Worm (Caenorhabditis elegans) whole organism, L1 larva: ENCODE data around the gene rde-11.

Experiments used
- C04F5.9 ChIP-seq: sonication (generic microtip); optimal IDR thresholded peaks from 2 replicates; lab custom pipeline; 2016; ENCODE audit warnings: missing genetic modification characterization, missing compliant biosample characterization
- C16A3.4 ChIP-seq: fragments of 150-350 bp; optimal IDR thresholded peaks from 2 replicates; lab custom pipeline; 2014; ENCODE audit warnings: missing biosample characterization, missing genetic modification characterization
- Y116A8C.19 ChIP-seq: sonication (generic microtip); optimal IDR thresholded peaks from 2 replicates; lab custom pipeline; 2016; ENCODE audit warnings: missing compliant biosample characterization, missing genetic modification characterization, borderline replicate concordance
- aha-1 ChIP-seq: fragments of 150-350 bp; optimal IDR thresholded peaks from 2 replicates; lab custom pipeline; 2014; ENCODE audit warnings: missing biosample characterization, missing genetic modification characterization
- alr-1 ChIP-seq: fragments of 200-800 bp; sonication (Bioruptor generic); optimal IDR thresholded peaks from 2 replicates; lab custom pipeline; 2018; ENCODE audit warnings: borderline replicate concordance, mild to moderate bottlenecking, missing genetic modification characterization, missing compliant biosample characterization
- aly-2 ChIP-seq: fragments of 150-350 bp; optimal IDR thresholded peaks from 2 replicates; lab custom pipeline; 2014; ENCODE audit warnings: missing biosample characterization, missing genetic modification characterization
- blmp-1 ChIP-seq: fragments of 150-350 bp; optimal IDR thresholded peaks from 2 replicates; lab custom pipeline; 2014; ENCODE audit warnings: missing biosample characterization, missing genetic modification characterization
- ceh-63 ChIP-seq: fragments of 200-800 bp; sonication (Bioruptor generic); optimal IDR thresholded peaks from 2 replicates; lab custom pipeline; 2018; ENCODE audit warnings: mild to moderate bottlenecking, missing genetic modification characterization, missing compliant biosample characterization
- ceh-8 ChIP-seq: fragments of 200-800 bp; sonication (Bioruptor generic); optimal IDR thresholded peaks from 2 replicates; lab custom pipeline; 2018; ENCODE audit warnings: mild to moderate bottlenecking, missing genetic modification characterization, moderate library complexity, missing compliant biosample characterization
- ceh-90 ChIP-seq: sonication (generic microtip); optimal IDR thresholded peaks from 2 replicates; lab custom pipeline; 2016; ENCODE audit warnings: missing genetic modification characterization, missing compliant biosample characterization
- ces-1 ChIP-seq: fragments of 150-350 bp; optimal IDR thresholded peaks from 2 replicates; lab custom pipeline; 2014; ENCODE audit warnings: missing biosample characterization, missing genetic modification reagents, missing genetic modification characterization
- dpl-1 ChIP-seq, 3 experiments: fragments of 150-350 bp in 2 of 3; sonication (generic microtip) in 1 of 3; optimal IDR thresholded peaks; 2 replicates each; lab custom pipeline; 2014 to 2017; ENCODE audit warnings: missing biosample characterization in 3 of 3, missing genetic modification characterization in 3 of 3, missing genetic modification reagents in 3 of 3
- efl-1 ChIP-seq, 4 experiments: fragments of 150-350 bp; optimal IDR thresholded peaks in 3 of 4; peaks in 1 of 4; 1 replicate in 1 of 4; 2 replicates in 3 of 4; lab custom pipeline; 2014; ENCODE audit warnings: missing biosample characterization in 2 of 4, missing genetic modification characterization in 2 of 4, missing genetic modification reagents in 2 of 4
- efl-3 ChIP-seq: fragments of 200-800 bp; sonication (Bioruptor generic); optimal IDR thresholded peaks from 2 replicates; lab custom pipeline; 2018; ENCODE audit warnings: mild to moderate bottlenecking, missing genetic modification characterization, missing compliant biosample characterization
- egl-13 ChIP-seq: sonication (generic microtip); optimal IDR thresholded peaks from 2 replicates; lab custom pipeline; 2016; ENCODE audit warnings: missing genotype, missing genetic modification reagents, missing genetic modification characterization, missing compliant biosample characterization
- elt-2 ChIP-seq: sonication (generic microtip); optimal IDR thresholded peaks from 2 replicates; lab custom pipeline; 2016; ENCODE audit warnings: missing genetic modification characterization, mild to moderate bottlenecking, inconsistent platforms, missing compliant biosample characterization, missing genetic modification reagents
- elt-3 ChIP-seq, 6 experiments: fragments of 150-350 bp in 1 of 6; sonication (generic microtip); optimal IDR thresholded peaks; 2 replicates each; lab custom pipeline; 2017 to 2018; ENCODE audit warnings: missing biosample characterization in 6 of 6, missing genetic modification characterization in 6 of 6, inconsistent platforms in 1 of 6
- ets-5 ChIP-seq: fragments of 200-800 bp; sonication (Bioruptor generic); IDR thresholded peaks from 2 replicates; pipeline ENCODE4 v1.3.6; 2022; ENCODE audit warnings: missing genetic modification characterization, missing compliant biosample characterization
- fkh-10 ChIP-seq: sonication (generic microtip); optimal IDR thresholded peaks from 2 replicates; lab custom pipeline; 2017; ENCODE audit warnings: missing biosample characterization, missing genetic modification reagents, missing genetic modification characterization
- fkh-4 ChIP-seq: sonication (generic microtip); optimal IDR thresholded peaks from 2 replicates; lab custom pipeline; 2016; ENCODE audit warnings: missing compliant biosample characterization, missing genetic modification characterization, borderline replicate concordance
- fkh-8 ChIP-seq: sonication (generic microtip); optimal IDR thresholded peaks from 2 replicates; lab custom pipeline; 2016; ENCODE audit warnings: mild to moderate bottlenecking, missing genetic modification characterization, missing compliant biosample characterization
- grh-1 ChIP-seq: fragments of 200-800 bp; sonication (Bioruptor generic); IDR thresholded peaks from 2 replicates; pipeline ENCODE4 v1.3.6; 2022; ENCODE audit warnings: missing genetic modification reagents, missing genetic modification characterization, missing compliant biosample characterization
- hlh-17 ChIP-seq: fragments of 200-800 bp; sonication (Bioruptor generic); optimal IDR thresholded peaks from 2 replicates; lab custom pipeline; 2018; ENCODE audit warnings: missing genetic modification characterization, mild to moderate bottlenecking, missing compliant biosample characterization, moderate library complexity, borderline replicate concordance
- hlh-4 ChIP-seq: sonication (generic microtip); optimal IDR thresholded peaks from 2 replicates; lab custom pipeline; 2016; ENCODE audit warnings: mild to moderate bottlenecking, missing genetic modification characterization, missing compliant biosample characterization
- irx-1 ChIP-seq: sonication (generic microtip); optimal IDR thresholded peaks from 2 replicates; lab custom pipeline; 2016; ENCODE audit warnings: missing genetic modification characterization, missing compliant biosample characterization
- lin-13 ChIP-seq: fragments of 150-350 bp; optimal IDR thresholded peaks from 2 replicates; lab custom pipeline; 2014; ENCODE audit warnings: missing biosample characterization, missing genetic modification reagents, missing genetic modification characterization
- lin-14 ChIP-seq: fragments of 200-800 bp; sonication (Bioruptor generic); optimal IDR thresholded peaks from 2 replicates; lab custom pipeline; 2018; ENCODE audit warnings: mild to moderate bottlenecking, missing genetic modification characterization, moderate library complexity, missing compliant biosample characterization
- lin-39 ChIP-seq: fragments of 150-350 bp; optimal IDR thresholded peaks from 2 replicates; lab custom pipeline; 2014; ENCODE audit warnings: missing biosample characterization, missing genetic modification reagents, missing genetic modification characterization
- lir-3 ChIP-seq: sonication (generic microtip); optimal IDR thresholded peaks from 2 replicates; lab custom pipeline; 2016; ENCODE audit warnings: mild to moderate bottlenecking, missing genetic modification characterization, moderate library complexity, missing compliant biosample characterization; ENCODE audit not compliant: poor library complexity
- lsy-2 ChIP-seq, 2 experiments: fragments of 150-350 bp; optimal IDR thresholded peaks; 2 replicates each; lab custom pipeline; 2014; ENCODE audit warnings: missing biosample characterization in 2 of 2, missing genetic modification characterization in 2 of 2
- mab-9 ChIP-seq: fragments of 200-800 bp; sonication (Bioruptor generic); IDR thresholded peaks from 2 replicates; pipeline ENCODE4 v1.3.6; 2022; ENCODE audit warnings: missing genetic modification reagents, missing genetic modification characterization, missing compliant biosample characterization
- mdl-1 ChIP-seq, 2 experiments: fragments of 150-350 bp; optimal IDR thresholded peaks; 2 replicates each; lab custom pipeline; 2014 to 2017; ENCODE audit warnings: missing biosample characterization in 2 of 2, missing genetic modification characterization in 2 of 2, inconsistent platforms in 1 of 2
- mep-1 ChIP-seq: fragments of 150-350 bp; optimal IDR thresholded peaks from 2 replicates; lab custom pipeline; 2014; ENCODE audit warnings: missing biosample characterization, missing genetic modification characterization
- nhr-11 ChIP-seq: fragments of 150-350 bp; optimal IDR thresholded peaks from 2 replicates; lab custom pipeline; 2014; ENCODE audit warnings: missing biosample characterization, missing genetic modification characterization
- nhr-12 ChIP-seq: sonication (generic microtip); optimal IDR thresholded peaks from 2 replicates; lab custom pipeline; 2017; ENCODE audit warnings: missing biosample characterization, missing genetic modification characterization
- nhr-19 ChIP-seq: fragments of 200-800 bp; sonication (Bioruptor generic); conservative IDR thresholded peaks from 2 replicates; pipeline ENCODE4 v1.3.6; 2022; ENCODE audit warnings: missing genetic modification characterization, missing compliant biosample characterization
- nhr-71 ChIP-seq: sonication (generic microtip); optimal IDR thresholded peaks from 2 replicates; lab custom pipeline; 2016; ENCODE audit warnings: mild to moderate bottlenecking, missing genetic modification characterization, moderate library complexity, missing compliant biosample characterization
- nhr-84 ChIP-seq: sonication (generic microtip); optimal IDR thresholded peaks from 2 replicates; lab custom pipeline; 2017; ENCODE audit warnings: missing biosample characterization, missing genetic modification characterization
- nhr-90 ChIP-seq: sonication (generic microtip); optimal IDR thresholded peaks from 2 replicates; lab custom pipeline; 2016; ENCODE audit warnings: mild to moderate bottlenecking, missing genetic modification characterization, missing compliant biosample characterization; ENCODE audit not compliant: poor library complexity
- pax-3 ChIP-seq: fragments of 200-800 bp; sonication (Bioruptor generic); optimal IDR thresholded peaks from 2 replicates; lab custom pipeline; 2018; ENCODE audit warnings: mild to moderate bottlenecking, missing genetic modification characterization, moderate library complexity, missing compliant biosample characterization
- pqm-1 ChIP-seq: sonication (generic microtip); optimal IDR thresholded peaks from 3 replicates; lab custom pipeline; 2017; ENCODE audit warnings: missing biosample characterization, missing genetic modification characterization
- rnt-1 ChIP-seq: sonication (generic microtip); optimal IDR thresholded peaks from 2 replicates; lab custom pipeline; 2016; ENCODE audit warnings: mild to moderate bottlenecking, missing genetic modification characterization, moderate library complexity, missing compliant biosample characterization
- sptf-1 ChIP-seq: fragments of 150-350 bp; optimal IDR thresholded peaks from 2 replicates; lab custom pipeline; 2014; ENCODE audit warnings: missing biosample characterization, missing genetic modification characterization
- sup-37 ChIP-seq: fragments of 200-800 bp; sonication (Bioruptor generic); optimal IDR thresholded peaks from 2 replicates; lab custom pipeline; 2018; ENCODE audit warnings: mild to moderate bottlenecking, missing genetic modification characterization, missing compliant biosample characterization
- swsn-7 ChIP-seq: sonication (generic microtip); optimal IDR thresholded peaks from 2 replicates; lab custom pipeline; 2016; ENCODE audit warnings: missing genetic modification characterization, missing compliant biosample characterization
- tlp-1 ChIP-seq: fragments of 150-350 bp; optimal IDR thresholded peaks from 2 replicates; lab custom pipeline; 2014; ENCODE audit warnings: missing biosample characterization, missing genetic modification characterization
- unc-130 ChIP-seq: fragments of 150-350 bp; optimal IDR thresholded peaks from 2 replicates; lab custom pipeline; 2017; ENCODE audit warnings: missing biosample characterization, missing genetic modification characterization, inconsistent platforms
- unc-30 ChIP-seq: sonication (generic microtip); optimal IDR thresholded peaks from 2 replicates; lab custom pipeline; 2017; ENCODE audit warnings: missing biosample characterization, missing genetic modification characterization
- unc-62 ChIP-seq: fragments of 150-350 bp; optimal IDR thresholded peaks from 2 replicates; lab custom pipeline; 2014; ENCODE audit warnings: missing biosample characterization, missing genetic modification reagents, missing genetic modification characterization
- unc-86 ChIP-seq: sonication (generic microtip); optimal IDR thresholded peaks from 2 replicates; lab custom pipeline; 2016; ENCODE audit warnings: missing genetic modification characterization, missing compliant biosample characterization
- vab-15 ChIP-seq: sonication (generic microtip); optimal IDR thresholded peaks from 2 replicates; lab custom pipeline; 2017; ENCODE audit warnings: missing genotype, mild to moderate bottlenecking, missing genetic modification characterization, missing compliant biosample characterization
- zag-1 ChIP-seq: fragments of 150-350 bp; optimal IDR thresholded peaks from 2 replicates; lab custom pipeline; 2014; ENCODE audit warnings: missing biosample characterization, missing genetic modification characterization

Gene rde-11

DNA sequence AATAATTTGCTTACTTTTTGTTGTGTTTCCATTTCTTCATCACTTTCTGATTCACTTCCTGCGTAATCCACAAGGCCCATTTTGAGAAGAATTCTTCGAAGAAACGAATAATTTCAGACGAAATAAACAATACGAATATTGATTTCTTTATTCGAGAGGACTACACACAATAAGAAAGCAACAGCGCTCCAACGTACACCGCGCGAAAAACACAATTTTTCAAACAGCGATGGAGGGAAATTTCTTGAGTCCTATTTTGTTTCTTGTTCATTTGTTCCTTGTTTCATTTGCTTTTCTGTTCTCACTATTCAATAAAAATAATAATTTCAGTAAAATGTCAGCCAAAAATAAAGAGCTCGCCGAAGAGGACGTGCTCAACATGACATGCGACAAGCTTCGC, 11.3 kb upstream of the rde-11 start, which contains the start of the genes prcc-1 and C39E9.12 (continued):
- TF ChIP-seq pax-3 (tag; lab: Kevin White, UChicago), result no peak
- no peak for TF ChIP-seq ceh-90 (tag; lab: Kevin White, UChicago)
- TF ChIP-seq nhr-12 (tag; lab: Kevin White, UChicago), result no peak
- TF ChIP-seq efl-1 (optimal IDR thresholded peaks at IDR 0.05; lab: Kevin White, UChicago), result peak; percentile 93 to 94
- peak; percentile 92 to 99 for TF ChIP-seq efl-1 (GFP tag; optimal IDR thresholded peaks at IDR 0.05 in 1 of 2; lab: Kevin White, UChicago)
- TF ChIP-seq ceh-63, result no peak
- TF ChIP-seq rnt-1, result peak; percentile 79
- TF ChIP-seq lin-39, result no peak
- TF ChIP-seq lir-3 (tag; lab: Kevin White, UChicago), result peak; percentile 10
- TF ChIP-seq aha-1 (tag; lab: Kevin White, UChicago), result no peak
- peak; percentile 67 for TF ChIP-seq lin-14
- no peak for TF ChIP-seq fkh-10 (GFP tag; lab: Kevin White, UChicago)
- no peak for TF ChIP-seq alr-1
- peak in 1 of 2 experiments; percentile 56 for TF ChIP-seq mdl-1 (tag; optimal IDR thresholded peaks at IDR 0.05; lab: Kevin White, UChicago)
- TF ChIP-seq aly-2 (tag; lab: Kevin White, UChicago), result no peak
- no peak for TF ChIP-seq nhr-11 (tag; lab: Kevin White, UChicago)
- peak; percentile 14 for TF ChIP-seq C04F5.9 (tag; lab: Kevin White, UChicago)
- no peak for TF ChIP-seq blmp-1
- TF ChIP-seq elt-2 (tag; lab: Kevin White, UChicago), result no peak
- TF ChIP-seq sptf-1, result no peak
- no peak for TF ChIP-seq mep-1 (tag; lab: Kevin White, UChicago)
- TF ChIP-seq hlh-17 (GFP tag; lab: Kevin White, UChicago), result no peak
- TF ChIP-seq Y116A8C.19 (tag; lab: Kevin White, UChicago), result no peak
- no peak for TF ChIP-seq efl-3 (GFP tag; lab: Kevin White, UChicago)
- peak; percentile 88 to 95 (median 92) for TF ChIP-seq dpl-1 (GFP tag; optimal IDR thresholded peaks at IDR 0.05; lab: Kevin White, UChicago)
- TF ChIP-seq nhr-84 (tag; lab: Kevin White, UChicago), result no peak
- no peak for TF ChIP-seq ets-5 (GFP tag; lab: Robert Waterston, UW)
- TF ChIP-seq zag-1 (tag; lab: Kevin White, UChicago), result no peak
- no peak for TF ChIP-seq fkh-4 (tag; lab: Kevin White, UChicago)
- peak; percentile 37 for TF ChIP-seq unc-86 (tag; lab: Kevin White, UChicago)
- no peak for TF ChIP-seq tlp-1 (tag; lab: Kevin White, UChicago)
- TF ChIP-seq C16A3.4 (tag; lab: Kevin White, UChicago), result peak; percentile 85
- no peak for TF ChIP-seq pqm-1 (tag; lab: Kevin White, UChicago)
- no peak for TF ChIP-seq mab-9 (GFP tag; lab: Robert Waterston, UW)
- TF ChIP-seq vab-15 (tag; lab: Kevin White, UChicago), result no peak
- peak in 1 of 6 experiments; percentile 67 for TF ChIP-seq elt-3 (tag; optimal IDR thresholded peaks at IDR 0.05; lab: Kevin White, UChicago)
- no peak for TF ChIP-seq irx-1
- TF ChIP-seq egl-13, result no peak
- TF ChIP-seq nhr-90 (tag; lab: Kevin White, UChicago), result no peak
- TF ChIP-seq unc-62 (GFP tag; lab: Kevin White, UChicago), result no peak
- TF ChIP-seq lsy-2 (tag; optimal IDR thresholded peaks at IDR 0.05; lab: Kevin White, UChicago), result peak; percentile 73 to 91
- no peak for TF ChIP-seq unc-30 (tag; lab: Kevin White, UChicago)
- TF ChIP-seq ces-1 (GFP tag; lab: Kevin White, UChicago), result no peak
- TF ChIP-seq sup-37, result no peak
- peak; percentile 56 for TF ChIP-seq fkh-8 (tag; lab: Kevin White, UChicago)
- peak; percentile 69 for TF ChIP-seq lin-13 (GFP tag; lab: Kevin White, UChicago)
- peak; percentile 62 for TF ChIP-seq swsn-7 (tag; lab: Kevin White, UChicago)
- TF ChIP-seq hlh-4 (tag; lab: Kevin White, UChicago), result no peak
- no peak for TF ChIP-seq grh-1 (GFP tag; lab: Robert Waterston, UW)
- TF ChIP-seq nhr-71 (tag; lab: Kevin White, UChicago), result peak; percentile 73
- no peak for TF ChIP-seq ceh-8 (GFP tag; lab: Kevin White, UChicago)
- TF ChIP-seq unc-130 (tag; lab: Kevin White, UChicago), result peak; percentile 73
- peak; percentile 43; the same call in 1 of the 2 replicates for TF ChIP-seq nhr-19
